Worm (Caenorhabditis elegans): ENCODE measurements around the gene gob-1.

- TF ChIP-seq him-1 (tag; optimal IDR thresholded peaks at IDR 0.05) = no peak
- no peak for TF ChIP-seq W03F9.2 (tag; optimal IDR thresholded peaks at IDR 0.05)
- TF ChIP-seq dao-5 (tag; optimal IDR thresholded peaks at IDR 0.05) = no peak
Measured at ce11 chrX:15493322-15493721, at the start of gene gob-1.
